Worm (Caenorhabditis elegans) whole organism, L1 larva: Measurements from ENCODE around the gene C17A2.2.

Source experiments
- ceh-88 ChIP-seq: fragments of 200-800 bp; sonication (Bioruptor generic); IDR thresholded peaks from 2 replicates; pipeline ENCODE4 v1.3.6; 2022; ENCODE audit warnings: missing genetic modification characterization, missing compliant biosample characterization
- elt-2 ChIP-seq: sonication (generic microtip); optimal IDR thresholded peaks from 2 replicates; lab custom pipeline; 2016; ENCODE audit warnings: missing genetic modification characterization, mild to moderate bottlenecking, inconsistent platforms, missing compliant biosample characterization, missing genetic modification reagents
- elt-3 ChIP-seq, 6 experiments: fragments of 150-350 bp in 1 of 6; sonication (generic microtip); optimal IDR thresholded peaks; 2 replicates each; lab custom pipeline; 2017 to 2018; ENCODE audit warnings: missing biosample characterization in 6 of 6, missing genetic modification characterization in 6 of 6, inconsistent platforms in 1 of 6
- fkh-10 ChIP-seq: sonication (generic microtip); optimal IDR thresholded peaks from 2 replicates; lab custom pipeline; 2017; ENCODE audit warnings: missing biosample characterization, missing genetic modification reagents, missing genetic modification characterization
- lin-39 ChIP-seq: fragments of 150-350 bp; optimal IDR thresholded peaks from 2 replicates; lab custom pipeline; 2014; ENCODE audit warnings: missing biosample characterization, missing genetic modification reagents, missing genetic modification characterization
- mep-1 ChIP-seq: fragments of 150-350 bp; optimal IDR thresholded peaks from 2 replicates; lab custom pipeline; 2014; ENCODE audit warnings: missing biosample characterization, missing genetic modification characterization
- nhr-12 ChIP-seq: sonication (generic microtip); optimal IDR thresholded peaks from 2 replicates; lab custom pipeline; 2017; ENCODE audit warnings: missing biosample characterization, missing genetic modification characterization
- nhr-47 ChIP-seq: sonication (generic microtip); optimal IDR thresholded peaks from 2 replicates; lab custom pipeline; 2016; ENCODE audit warnings: mild to moderate bottlenecking, missing genetic modification characterization, moderate library complexity, missing compliant biosample characterization
- nhr-76 ChIP-seq: sonication (generic microtip); optimal IDR thresholded peaks from 2 replicates; lab custom pipeline; 2017; ENCODE audit warnings: missing biosample characterization, missing genetic modification characterization
- nhr-77 ChIP-seq: fragments of 150-350 bp; optimal IDR thresholded peaks from 2 replicates; lab custom pipeline; 2014; ENCODE audit warnings: missing biosample characterization, missing genetic modification characterization
- snpc-4 ChIP-seq: fragments of 150-350 bp; optimal IDR thresholded peaks from 2 replicates; lab custom pipeline; 2014; ENCODE audit warnings: missing biosample characterization, missing genetic modification characterization
- unc-62 ChIP-seq: fragments of 150-350 bp; optimal IDR thresholded peaks from 2 replicates; lab custom pipeline; 2014; ENCODE audit warnings: missing biosample characterization, missing genetic modification reagents, missing genetic modification characterization
- unc-86 ChIP-seq: sonication (generic microtip); optimal IDR thresholded peaks from 2 replicates; lab custom pipeline; 2016; ENCODE audit warnings: missing genetic modification characterization, missing compliant biosample characterization
- ztf-11 ChIP-seq, 2 experiments: sonication (generic microtip); optimal IDR thresholded peaks; 2 replicates each; lab custom pipeline; 2016 to 2017; ENCODE audit warnings: missing genetic modification characterization in 2 of 2, missing biosample characterization in 1 of 2, missing compliant biosample characterization in 1 of 2

- TF ChIP-seq unc-62 (no peak), mep-1 (tag; lab: Kevin White, UChicago) (no peak), snpc-4 (tag; lab: Kevin White, UChicago) (no peak), elt-2 (tag; lab: Kevin White, UChicago) (no peak), fkh-10 (GFP tag; lab: Kevin White, UChicago) (no peak), nhr-12 (no peak), unc-86 (tag; lab: Kevin White, UChicago) (no peak), lin-39 (no peak), elt-3 (tag; optimal IDR thresholded peaks at IDR 0.05; lab: Kevin White, UChicago) (no peak), ztf-11 (tag; optimal IDR thresholded peaks at IDR 0.05; lab: Kevin White, UChicago) (no peak), nhr-77 (tag; lab: Kevin White, UChicago) (no peak), ceh-88 (GFP tag; lab: Robert Waterston, UW) (no peak), nhr-47 (tag; lab: Kevin White, UChicago) (no peak), nhr-76 (tag; lab: Kevin White, UChicago) (no peak)
Measured at ce11 chrII:3805518-3805917, 40.6 kb upstream of the C17A2.2 start.
